Fruit fly (Drosophila melanogaster): ENCODE data around the gene CG7653.

DNA sequence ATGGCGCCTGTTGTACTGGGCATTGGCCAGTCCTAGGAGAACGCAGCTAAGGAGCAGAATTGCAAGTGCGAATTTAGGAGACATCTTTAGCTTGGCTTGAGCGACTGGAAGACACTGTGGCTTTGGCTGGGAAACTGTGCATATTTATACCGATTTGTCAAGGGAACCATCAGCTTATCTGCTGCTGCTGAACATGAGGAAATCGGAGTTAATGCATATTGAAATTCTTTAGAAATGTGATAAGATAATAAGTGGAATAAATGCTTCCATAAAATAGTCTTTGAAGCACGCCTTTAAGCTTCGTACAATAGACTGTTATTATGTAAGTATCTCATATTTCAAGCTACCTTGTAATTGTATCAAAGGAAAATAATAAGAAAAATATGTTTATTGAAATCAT lies 3.1 kb upstream of the CG7653 start, which contains the start of gene CG44475:
- no peak for TF ChIP-seq pan (optimal IDR thresholded peaks at IDR 0.05)
- no peak for TF ChIP-seq psq (optimal IDR thresholded peaks at IDR 0.05)
- TF ChIP-seq CG8478 (optimal IDR thresholded peaks at IDR 0.05): no peak

Data from whole organism.